Fruit fly (Drosophila melanogaster) whole organism, embryonic: ENCODE data around the gene cyr.

Experiments used
- Aef1 ChIP-seq: fragments of 200-800 bp; sonication (Bioruptor generic); IDR thresholded peaks from 3 replicates; pipeline ENCODE4 v1.3.6; 2022; ENCODE audit warnings: missing biosample characterization, missing genetic modification characterization
- B-H1 ChIP-seq: fragments of 200-800 bp; sonication (Bioruptor generic); IDR thresholded peaks from 3 replicates; pipeline ENCODE4 v1.3.6; 2022; ENCODE audit warnings: missing biosample characterization, missing genetic modification characterization
- CG10209 ChIP-seq: fragments of 200-800 bp; sonication (Bioruptor generic); optimal IDR thresholded peaks from 3 replicates; lab custom pipeline; 2017; ENCODE audit warnings: missing biosample characterization, mild to moderate bottlenecking, missing genetic modification characterization, missing genetic modification reagents
- CG10979 ChIP-seq: fragments of 200-800 bp; sonication (Bioruptor generic); optimal IDR thresholded peaks from 2 replicates; lab custom pipeline; 2018; ENCODE audit warnings: missing biosample characterization, mild to moderate bottlenecking, missing genetic modification characterization, moderate library complexity
- CG12219 ChIP-seq: fragments of 200-800 bp; sonication (Bioruptor generic); optimal IDR thresholded peaks from 3 replicates; lab custom pipeline; 2018; ENCODE audit warnings: missing biosample characterization, mild to moderate bottlenecking, missing genetic modification characterization
- CG12659 ChIP-seq: fragments of 200-800 bp; sonication (Bioruptor generic); optimal IDR thresholded peaks from 3 replicates; lab custom pipeline; 2017; ENCODE audit warnings: mild to moderate bottlenecking, missing biosample characterization, missing genetic modification reagents, missing genetic modification characterization
- CG12942 ChIP-seq: fragments of 200-800 bp; sonication (Bioruptor generic); optimal IDR thresholded peaks from 3 replicates; lab custom pipeline; 2016; ENCODE audit warnings: missing biosample characterization, missing genetic modification characterization
- CG14441 ChIP-seq: fragments of 200-800 bp; sonication (Bioruptor generic); IDR thresholded peaks from 2 replicates; pipeline ENCODE4 v1.3.6; 2022; ENCODE audit warnings: missing biosample characterization, missing genetic modification characterization
- CG15514 ChIP-seq: fragments of 200-800 bp; sonication (Bioruptor generic); optimal IDR thresholded peaks from 3 replicates; lab custom pipeline; 2017; ENCODE audit warnings: missing biosample characterization, missing genetic modification characterization, mild to moderate bottlenecking, moderate library complexity, missing genetic modification reagents
- CG16779 ChIP-seq: fragments of 200-800 bp; sonication (Bioruptor generic); IDR thresholded peaks from 2 replicates; pipeline ENCODE4 v1.3.6; 2022; ENCODE audit warnings: missing biosample characterization, missing genetic modification characterization
- CG16863 ChIP-seq: fragments of 200-800 bp; sonication (Bioruptor generic); optimal IDR thresholded peaks from 3 replicates; lab custom pipeline; 2016; ENCODE audit warnings: missing biosample characterization, missing genetic modification characterization
- CG17612 ChIP-seq: fragments of 200-800 bp; sonication (Bioruptor generic); IDR thresholded peaks from 2 replicates; pipeline ENCODE4 v1.3.6; 2022; ENCODE audit warnings: missing biosample characterization, missing genetic modification characterization
- CG17829 ChIP-seq: fragments of 200-800 bp; optimal IDR thresholded peaks from 2 replicates; lab custom pipeline; 2019; ENCODE audit warnings: missing biosample characterization, mild to moderate bottlenecking, missing genetic modification characterization, moderate library complexity
- CG18262 ChIP-seq: fragments of 200-800 bp; optimal IDR thresholded peaks from 3 replicates; lab custom pipeline; 2019; ENCODE audit warnings: missing biosample characterization, mild to moderate bottlenecking, missing genetic modification characterization, moderate library complexity
- CG1832 ChIP-seq: fragments of 200-800 bp; sonication (Bioruptor generic); optimal IDR thresholded peaks from 2 replicates; lab custom pipeline; 2017; ENCODE audit warnings: missing biosample characterization, mild to moderate bottlenecking, missing genetic modification characterization, inconsistent platforms
- CG18599 ChIP-seq: fragments of 200-800 bp; sonication (Bioruptor generic); optimal IDR thresholded peaks from 3 replicates; lab custom pipeline; 2017; ENCODE audit warnings: missing biosample characterization, missing genetic modification characterization, mild to moderate bottlenecking, moderate library complexity, missing genetic modification reagents
- CG18619 ChIP-seq: fragments of 200-800 bp; sonication (Bioruptor generic); optimal IDR thresholded peaks from 3 replicates; lab custom pipeline; 2017; ENCODE audit warnings: missing biosample characterization, mild to moderate bottlenecking, missing genetic modification characterization
- CG31441 ChIP-seq: fragments of 200-800 bp; sonication (Bioruptor generic); IDR thresholded peaks from 2 replicates; pipeline ENCODE4 v1.3.6; 2022; ENCODE audit warnings: missing biosample characterization, missing genetic modification characterization
- CG32532 ChIP-seq: fragments of 200-800 bp; sonication (Bioruptor generic); IDR thresholded peaks from 2 replicates; pipeline ENCODE4 v1.3.6; 2022; ENCODE audit warnings: missing biosample characterization, missing genetic modification characterization
- CG4707 ChIP-seq: fragments of 200-800 bp; sonication (Bioruptor generic); optimal IDR thresholded peaks from 2 replicates; lab custom pipeline; 2018; ENCODE audit warnings: missing biosample characterization, mild to moderate bottlenecking, missing genetic modification characterization, moderate library complexity
- CG4730 ChIP-seq: fragments of 200-800 bp; sonication (Bioruptor generic); IDR thresholded peaks from 2 replicates; pipeline ENCODE4 v1.3.6; 2022; ENCODE audit warnings: missing biosample characterization, missing genetic modification characterization
- CG5953 ChIP-seq: fragments of 200-800 bp; sonication (Bioruptor generic); IDR thresholded peaks from 2 replicates; pipeline ENCODE4 v1.3.6; 2022; ENCODE audit warnings: missing biosample characterization, missing genetic modification characterization
- CG8290 ChIP-seq, 3 experiments: fragments of 200-800 bp; sonication (Bioruptor generic); optimal IDR thresholded peaks; 2 replicates each; lab custom pipeline; 2016 to 2019; ENCODE audit warnings: missing biosample characterization in 3 of 3, missing genetic modification characterization in 3 of 3, mild to moderate bottlenecking in 2 of 3, moderate library complexity in 1 of 3
- CG9609 ChIP-seq: fragments of 200-800 bp; sonication (Bioruptor generic); optimal IDR thresholded peaks from 3 replicates; lab custom pipeline; 2016; ENCODE audit warnings: missing biosample characterization, missing genetic modification characterization
- Hmr ChIP-seq: fragments of 200-800 bp; sonication (Bioruptor generic); optimal IDR thresholded peaks from 3 replicates; lab custom pipeline; 2017; ENCODE audit warnings: mild to moderate bottlenecking, missing biosample characterization, missing genetic modification reagents, missing genetic modification characterization
- Jarid2 ChIP-seq: fragments of 200-800 bp; sonication (Bioruptor generic); optimal IDR thresholded peaks from 3 replicates; lab custom pipeline; 2017; ENCODE audit warnings: mild to moderate bottlenecking, missing biosample characterization, missing genetic modification reagents, missing genetic modification characterization
- Lim3 ChIP-seq: fragments of 200-800 bp; sonication (Bioruptor generic); IDR thresholded peaks from 2 replicates; pipeline ENCODE4 v1.3.6; 2022; ENCODE audit warnings: missing biosample characterization, missing genetic modification characterization
- NFAT ChIP-seq: fragments of 200-800 bp; sonication (Bioruptor generic); IDR thresholded peaks from 2 replicates; pipeline ENCODE4 v1.3.6; 2022; ENCODE audit warnings: missing biosample characterization, missing genetic modification characterization
- Neu2 ChIP-seq: fragments of 200-800 bp; sonication (Bioruptor generic); optimal IDR thresholded peaks from 3 replicates; lab custom pipeline; 2016; ENCODE audit warnings: missing biosample characterization, missing genetic modification characterization, borderline replicate concordance
- Xrp1 ChIP-seq: fragments of 200-800 bp; sonication (Bioruptor generic); IDR thresholded peaks from 2 replicates; pipeline ENCODE4 v1.3.6; 2022; ENCODE audit warnings: missing biosample characterization, missing genetic modification characterization
- br ChIP-seq: fragments of >200 bp; optimal IDR thresholded peaks from 2 replicates; lab custom pipeline; 2017
- croc ChIP-seq: fragments of 200-800 bp; sonication (Bioruptor generic); conservative IDR thresholded peaks from 3 replicates; pipeline ENCODE4 v1.3.6; 2022; ENCODE audit warnings: missing biosample characterization, missing genetic modification characterization
- cwo ChIP-seq: fragments of 200-800 bp; sonication (Bioruptor generic); optimal IDR thresholded peaks from 3 replicates; lab custom pipeline; 2017; ENCODE audit warnings: missing biosample characterization, missing genetic modification characterization, mild to moderate bottlenecking, moderate library complexity, missing genetic modification reagents
- disco-r ChIP-seq: fragments of 200-800 bp; sonication (Bioruptor generic); optimal IDR thresholded peaks from 2 replicates; lab custom pipeline; 2016; ENCODE audit warnings: missing biosample characterization, missing genetic modification characterization
- fd64A ChIP-seq: fragments of 200-800 bp; sonication (Bioruptor generic); optimal IDR thresholded peaks from 3 replicates; lab custom pipeline; 2018; ENCODE audit warnings: missing biosample characterization, mild to moderate bottlenecking, missing genetic modification characterization
- fd96Cb ChIP-seq: fragments of 200-800 bp; sonication (Bioruptor generic); optimal IDR thresholded peaks from 2 replicates; lab custom pipeline; 2018; ENCODE audit warnings: missing biosample characterization, mild to moderate bottlenecking, missing genetic modification characterization, moderate library complexity
- gcm2 ChIP-seq: fragments of 200-800 bp; sonication (Bioruptor generic); optimal IDR thresholded peaks from 2 replicates; lab custom pipeline; 2016; ENCODE audit warnings: missing biosample characterization, missing genetic modification characterization
- grn ChIP-seq: fragments of 200-800 bp; sonication (Bioruptor generic); optimal IDR thresholded peaks from 3 replicates; lab custom pipeline; 2017; ENCODE audit warnings: missing biosample characterization, missing genetic modification characterization
- gt ChIP-seq: fragments of 200-800 bp; sonication (Bioruptor generic); IDR thresholded peaks from 2 replicates; pipeline ENCODE4 v1.3.6; 2022; ENCODE audit warnings: missing biosample characterization, missing genetic modification characterization
- hth ChIP-seq: fragments of >200 bp; optimal IDR thresholded peaks from 2 replicates; lab custom pipeline; 2017; ENCODE audit warnings: inconsistent platforms
- ind ChIP-seq: fragments of 200-800 bp; sonication (Bioruptor generic); optimal IDR thresholded peaks from 3 replicates; lab custom pipeline; 2016; ENCODE audit warnings: missing biosample characterization, missing genetic modification characterization
- lilli ChIP-seq: fragments of 200-800 bp; sonication (Bioruptor generic); optimal IDR thresholded peaks from 3 replicates; lab custom pipeline; 2016; ENCODE audit warnings: missing biosample characterization, missing genetic modification characterization
- nerfin-2 ChIP-seq: fragments of 200-800 bp; sonication (Bioruptor generic); IDR thresholded peaks from 2 replicates; pipeline ENCODE4 v1.3.6; 2022; ENCODE audit warnings: missing biosample characterization, missing genetic modification characterization; ENCODE audit not compliant: partially characterized antibody
- oc ChIP-seq: fragments of 200-800 bp; sonication (Bioruptor generic); optimal IDR thresholded peaks from 2 replicates; lab custom pipeline; 2018; ENCODE audit warnings: missing biosample characterization, mild to moderate bottlenecking, missing genetic modification characterization, moderate library complexity
- pita ChIP-seq: fragments of 200-800 bp; sonication (Bioruptor generic); optimal IDR thresholded peaks from 2 replicates; lab custom pipeline; 2017; ENCODE audit warnings: missing biosample characterization, mild to moderate bottlenecking, missing genetic modification characterization
- ranshi ChIP-seq: fragments of 200-800 bp; sonication (Bioruptor generic); IDR thresholded peaks from 2 replicates; pipeline ENCODE4 v1.3.6; 2022; ENCODE audit warnings: missing biosample characterization, missing genetic modification characterization
- run ChIP-seq: fragments of 200-800 bp; sonication (Bioruptor generic); optimal IDR thresholded peaks from 3 replicates; lab custom pipeline; 2018; ENCODE audit warnings: missing biosample characterization, mild to moderate bottlenecking, missing genetic modification characterization
- sens ChIP-seq: fragments of 200-800 bp; sonication (Bioruptor generic); peaks from one replicate; lab custom pipeline; 2016; ENCODE audit warnings: missing biosample characterization, missing genetic modification characterization
- sim ChIP-seq: fragments of 200-800 bp; sonication (Bioruptor generic); IDR thresholded peaks from 2 replicates; pipeline ENCODE4 v1.3.6; 2022; ENCODE audit warnings: missing biosample characterization, missing genetic modification characterization
- sisA ChIP-seq: fragments of 200-800 bp; sonication (Bioruptor generic); IDR thresholded peaks from 2 replicates; pipeline ENCODE4 v1.3.6; 2022; ENCODE audit warnings: missing biosample characterization, missing genetic modification characterization
- twi ChIP-seq: fragments of 200-800 bp; optimal IDR thresholded peaks from 2 replicates; lab custom pipeline; 2019; ENCODE audit warnings: missing biosample characterization, mild to moderate bottlenecking, missing genetic modification characterization, moderate library complexity

cyr gene

DNA sequence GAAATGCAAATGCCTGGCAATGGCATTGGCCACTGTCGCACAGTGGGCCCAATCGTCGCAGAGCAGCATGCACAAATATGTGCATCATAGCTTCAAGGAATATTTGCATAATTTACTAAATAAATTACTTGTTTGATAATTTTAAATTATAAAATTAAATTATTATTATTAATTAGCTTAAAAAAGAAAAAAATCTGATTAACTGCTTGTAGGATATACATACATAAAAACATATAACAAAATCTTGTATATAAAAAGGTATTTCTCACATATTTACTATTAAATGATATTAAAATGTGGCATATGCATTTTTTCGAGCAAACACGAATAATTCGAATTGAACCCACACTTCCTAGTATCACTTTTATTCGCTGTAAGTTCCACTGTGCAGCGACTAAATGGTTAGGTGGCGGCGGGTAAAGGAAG lies 10.3 kb downstream of the cyr start (continued):
- TF ChIP-seq Lim3 (GFP tag; lab: Robert Waterston, UW) = no peak
- TF ChIP-seq CG16779 = no peak
- TF ChIP-seq fd96Cb (tag; lab: Kevin White, UChicago) = peak; percentile 53
- TF ChIP-seq gt (GFP tag; lab: Robert Waterston, UW) = no peak
- no peak for TF ChIP-seq CG9609 (GFP tag; lab: Kevin White, UChicago)
- TF ChIP-seq grn = no peak
- peak; percentile 38; the same call in 2 of the 3 replicates for TF ChIP-seq croc
- TF ChIP-seq Neu2 (GFP tag; lab: Kevin White, UChicago) = no peak
- no peak for TF ChIP-seq CG16863 (GFP tag; lab: Kevin White, UChicago)
- TF ChIP-seq Aef1 (GFP tag; lab: Robert Waterston, UW) = peak; percentile 24; the same call in 1 of the 3 replicates
- 0 out of 2 replicates have a peak, but pooled peaks have one; percentile 17 for TF ChIP-seq CG32532
- peak; percentile 6; the same call in 1 of the 2 replicates for TF ChIP-seq CG4730 (GFP tag; lab: Robert Waterston, UW)
- TF ChIP-seq CG10209 (GFP tag; lab: Kevin White, UChicago) = peak; percentile 62
- TF ChIP-seq br (lab: Kevin White, UChicago) = no peak
- TF ChIP-seq CG18619 (GFP tag; lab: Kevin White, UChicago) = peak; percentile 33
- peak; percentile 3 for TF ChIP-seq Hmr (GFP tag; lab: Kevin White, UChicago)
- TF ChIP-seq CG17829 (tag; lab: Kevin White, UChicago) = peak; percentile 56
- no peak for TF ChIP-seq pita
- no peak for TF ChIP-seq hth (lab: Kevin White, UChicago)
- no peak for TF ChIP-seq CG17612 (GFP tag; lab: Robert Waterston, UW)
- TF ChIP-seq CG18262 (tag; lab: Kevin White, UChicago) = peak; percentile 85
- TF ChIP-seq run = no peak
- TF ChIP-seq lilli (GFP tag; lab: Kevin White, UChicago) = no peak
- 0 out of 2 replicates have a peak, but pooled peaks have one; percentile 31 for TF ChIP-seq NFAT
- TF ChIP-seq sisA (GFP tag; lab: Robert Waterston, UW) = peak; percentile 24; the same call in 1 of the 2 replicates
- TF ChIP-seq CG14441 (GFP tag; lab: Robert Waterston, UW) = no peak; the same call in 1 of the 2 replicates
- TF ChIP-seq CG5953 = 0 out of 2 replicates have a peak, but pooled peaks have one; percentile 31
- TF ChIP-seq CG1832 (GFP tag; lab: Kevin White, UChicago) = no peak
- TF ChIP-seq sens (GFP tag; lab: Kevin White, UChicago) = peak; percentile 63
- TF ChIP-seq Jarid2 (GFP tag; lab: Kevin White, UChicago) = no peak
- no peak for TF ChIP-seq fd64A (GFP tag; lab: Kevin White, UChicago)
- peak; percentile 79 for TF ChIP-seq CG31441 (GFP tag; lab: Robert Waterston, UW)
- peak; percentile 41 for TF ChIP-seq CG12942
- no peak for TF ChIP-seq twi (tag; lab: Kevin White, UChicago)
- peak; percentile 49 for TF ChIP-seq ind (GFP tag; lab: Kevin White, UChicago)
- no peak for TF ChIP-seq CG8290 (GFP tag; optimal IDR thresholded peaks at IDR 0.05; lab: Kevin White, UChicago)
- TF ChIP-seq CG8290 (tag; optimal IDR thresholded peaks at IDR 0.05; lab: Kevin White, UChicago) = no peak
- TF ChIP-seq ranshi (GFP tag; lab: Robert Waterston, UW) = no peak
- TF ChIP-seq CG12219 (GFP tag; lab: Kevin White, UChicago) = no peak
- no peak for TF ChIP-seq CG18599 (GFP tag; lab: Kevin White, UChicago)
- no peak for TF ChIP-seq gcm2
- TF ChIP-seq CG10979 = peak; percentile 69
- TF ChIP-seq disco-r (GFP tag; lab: Kevin White, UChicago) = no peak
- no peak for TF ChIP-seq CG15514
- TF ChIP-seq sim (GFP tag; lab: Robert Waterston, UW) = no peak
- peak; percentile 12; the same call in 1 of the 3 replicates for TF ChIP-seq B-H1 (GFP tag; lab: Robert Waterston, UW)
- TF ChIP-seq Xrp1 (GFP tag; lab: Robert Waterston, UW) = peak; percentile 45; the same call in 1 of the 2 replicates
- TF ChIP-seq cwo (GFP tag; lab: Kevin White, UChicago) = peak; percentile 4
- peak; percentile 68 for TF ChIP-seq CG4707 (GFP tag; lab: Kevin White, UChicago)
- no peak for TF ChIP-seq nerfin-2 (GFP tag; lab: Robert Waterston, UW)
- TF ChIP-seq oc (tag; lab: Kevin White, UChicago) = peak; percentile 45
- peak; percentile 28 for TF ChIP-seq CG12659 (GFP tag; lab: Kevin White, UChicago)
